Fruit fly (Drosophila melanogaster) whole organism, embryonic: ENCODE data around the gene svr.

Experiments used
- Abd-B ChIP-seq: fragments of 200-800 bp; sonication (Bioruptor generic); optimal IDR thresholded peaks from 2 replicates; lab custom pipeline; 2018; ENCODE audit warnings: missing biosample characterization, mild to moderate bottlenecking, missing genetic modification characterization, moderate library complexity
- B-H1 ChIP-seq: fragments of 200-800 bp; sonication (Bioruptor generic); IDR thresholded peaks from 3 replicates; pipeline ENCODE4 v1.3.6; 2022; ENCODE audit warnings: missing biosample characterization, missing genetic modification characterization
- BEAF-32 ChIP-seq: fragments of 200-800 bp; sonication (Bioruptor generic); optimal IDR thresholded peaks from 3 replicates; lab custom pipeline; 2017; ENCODE audit warnings: missing biosample characterization, missing genetic modification characterization, mild to moderate bottlenecking, moderate library complexity, missing genetic modification reagents
- Bteb2 ChIP-seq: fragments of 200-800 bp; sonication (Bioruptor generic); optimal IDR thresholded peaks from 2 replicates; lab custom pipeline; 2016; ENCODE audit warnings: missing biosample characterization, missing genetic modification characterization
- CG10267 ChIP-seq: fragments of 200-800 bp; sonication (Bioruptor generic); optimal IDR thresholded peaks from 2 replicates; lab custom pipeline; 2018; ENCODE audit warnings: missing biosample characterization, mild to moderate bottlenecking, missing genetic modification characterization, moderate library complexity
- CG12744 ChIP-seq: fragments of 200-800 bp; sonication (Bioruptor generic); optimal IDR thresholded peaks from 2 replicates; lab custom pipeline; 2016; ENCODE audit warnings: missing biosample characterization, missing genetic modification characterization
- CG14710 ChIP-seq: fragments of 200-800 bp; sonication (Bioruptor generic); optimal IDR thresholded peaks from 3 replicates; lab custom pipeline; 2019; ENCODE audit warnings: missing biosample characterization, mild to moderate bottlenecking, missing genetic modification characterization, moderate library complexity
- CG15514 ChIP-seq: fragments of 200-800 bp; sonication (Bioruptor generic); optimal IDR thresholded peaks from 3 replicates; lab custom pipeline; 2017; ENCODE audit warnings: missing biosample characterization, missing genetic modification characterization, mild to moderate bottlenecking, moderate library complexity, missing genetic modification reagents
- CG17385 ChIP-seq: fragments of 200-800 bp; sonication (Bioruptor generic); optimal IDR thresholded peaks from 3 replicates; lab custom pipeline; 2018; ENCODE audit warnings: missing biosample characterization, mild to moderate bottlenecking, missing genetic modification characterization
- CG1792 ChIP-seq: fragments of 200-800 bp; sonication (Bioruptor generic); optimal IDR thresholded peaks from 2 replicates; lab custom pipeline; 2016; ENCODE audit warnings: missing biosample characterization, missing genetic modification characterization
- CG32767 ChIP-seq: fragments of 200-800 bp; sonication (Bioruptor generic); IDR thresholded peaks from 2 replicates; pipeline ENCODE4 v1.3.6; 2022; ENCODE audit warnings: missing biosample characterization, missing genetic modification characterization
- CG3281 ChIP-seq: fragments of 200-800 bp; sonication (Bioruptor generic); optimal IDR thresholded peaks from 3 replicates; lab custom pipeline; 2017; ENCODE audit warnings: missing biosample characterization, mild to moderate bottlenecking, missing genetic modification characterization
- CG6689 ChIP-seq: fragments of 200-800 bp; sonication (Bioruptor generic); IDR thresholded peaks from 2 replicates; pipeline ENCODE4 v1.3.6; 2022; ENCODE audit warnings: missing biosample characterization, missing genetic modification characterization
- CG8924 ChIP-seq: fragments of 200-800 bp; optimal IDR thresholded peaks from 3 replicates; lab custom pipeline; 2019; ENCODE audit warnings: missing biosample characterization, mild to moderate bottlenecking, missing genetic modification characterization, moderate library complexity
- CG9215 ChIP-seq: fragments of 200-800 bp; sonication (Bioruptor generic); IDR thresholded peaks from 2 replicates; pipeline ENCODE4 v1.3.6; 2022; ENCODE audit warnings: missing biosample characterization, missing genetic modification characterization
- CG9437 ChIP-seq: fragments of 200-800 bp; sonication (Bioruptor generic); optimal IDR thresholded peaks from 2 replicates; lab custom pipeline; 2018; ENCODE audit warnings: missing biosample characterization, mild to moderate bottlenecking, missing genetic modification characterization
- CG9876 ChIP-seq: fragments of 200-800 bp; sonication (Bioruptor generic); optimal IDR thresholded peaks from 2 replicates; lab custom pipeline; 2016; ENCODE audit warnings: missing biosample characterization, missing genetic modification characterization
- Dip3 ChIP-seq: fragments of 200-800 bp; sonication (Bioruptor generic); optimal IDR thresholded peaks from 3 replicates; lab custom pipeline; 2016; ENCODE audit warnings: missing biosample characterization, missing genetic modification characterization
- Ets97D ChIP-seq: fragments of 200-800 bp; sonication (Bioruptor generic); optimal IDR thresholded peaks from 3 replicates; lab custom pipeline; 2016; ENCODE audit warnings: missing biosample characterization, missing genetic modification characterization
- H2.0 ChIP-seq: fragments of 200-800 bp; sonication (Bioruptor generic); IDR thresholded peaks from 2 replicates; pipeline ENCODE4 v1.3.6; 2022; ENCODE audit warnings: missing biosample characterization, missing genetic modification characterization
- Max ChIP-seq: fragments of 200-800 bp; sonication (Bioruptor generic); optimal IDR thresholded peaks from 2 replicates; lab custom pipeline; 2016; ENCODE audit warnings: missing biosample characterization, mild to moderate bottlenecking, missing genetic modification characterization
- Pdp1 ChIP-seq, 2 experiments: fragments of 200-800 bp; sonication (Bioruptor generic); optimal IDR thresholded peaks; 3 replicates each; lab custom pipeline; 2016; ENCODE audit warnings: missing biosample characterization in 2 of 2, missing genetic modification characterization in 2 of 2, mild to moderate bottlenecking in 1 of 2, moderate library complexity in 1 of 2
- Side ChIP-seq: fragments of 200-800 bp; sonication (Bioruptor generic); optimal IDR thresholded peaks from 2 replicates; lab custom pipeline; 2016; ENCODE audit warnings: missing biosample characterization, missing genetic modification characterization
- Sin3A ChIP-seq: fragments of >200 bp; optimal IDR thresholded peaks from 2 replicates; lab custom pipeline; 2018
- Tbp ChIP-seq: fragments of >200 bp; optimal IDR thresholded peaks from 2 replicates; lab custom pipeline; 2018; ENCODE audit warnings: missing biosample characterization, missing genetic modification characterization
- Usf ChIP-seq: fragments of 200-800 bp; sonication (Bioruptor generic); optimal IDR thresholded peaks from 2 replicates; lab custom pipeline; 2017; ENCODE audit warnings: missing genotype, missing biosample characterization, missing genetic modification characterization
- Xrp1 ChIP-seq: fragments of 200-800 bp; sonication (Bioruptor generic); IDR thresholded peaks from 2 replicates; pipeline ENCODE4 v1.3.6; 2022; ENCODE audit warnings: missing biosample characterization, missing genetic modification characterization
- ase ChIP-seq: fragments of 200-800 bp; sonication (Bioruptor generic); IDR thresholded peaks from 3 replicates; pipeline ENCODE4 v1.3.6; 2022; ENCODE audit warnings: missing biosample characterization, missing genetic modification characterization
- bab2 ChIP-seq: fragments of 200-800 bp; sonication (Bioruptor generic); optimal IDR thresholded peaks from 2 replicates; lab custom pipeline; 2016; ENCODE audit warnings: missing biosample characterization, missing genetic modification characterization
- dpn ChIP-seq, 2 experiments: fragments of 200-800 bp; sonication (Bioruptor generic); optimal IDR thresholded peaks; 3 replicates each; lab custom pipeline; 2016; ENCODE audit warnings: missing biosample characterization in 2 of 2, missing genetic modification characterization in 2 of 2
- dysf ChIP-seq: fragments of 200-800 bp; sonication (Bioruptor generic); IDR thresholded peaks from 3 replicates; pipeline ENCODE4 v1.3.6; 2022; ENCODE audit warnings: missing biosample characterization, missing genetic modification characterization
- fd102C ChIP-seq: fragments of 200-800 bp; sonication (Bioruptor generic); optimal IDR thresholded peaks from 2 replicates; lab custom pipeline; 2018; ENCODE audit warnings: missing biosample characterization, mild to moderate bottlenecking, missing genetic modification characterization, moderate library complexity
- gce ChIP-seq: fragments of 200-800 bp; sonication (Bioruptor generic); IDR thresholded peaks from 3 replicates; pipeline ENCODE4 v1.3.6; 2022; ENCODE audit warnings: missing biosample characterization, missing genetic modification characterization
- hth ChIP-seq: fragments of >200 bp; optimal IDR thresholded peaks from 2 replicates; lab custom pipeline; 2017; ENCODE audit warnings: inconsistent platforms
- insv ChIP-seq, 2 experiments: fragments of 200-800 bp; sonication (Bioruptor generic); optimal IDR thresholded peaks; 3 replicates each; lab custom pipeline; 2016 to 2018; ENCODE audit warnings: missing biosample characterization in 2 of 2, missing genetic modification characterization in 2 of 2
- kay ChIP-seq: fragments of 200-800 bp; sonication (Bioruptor generic); optimal IDR thresholded peaks from 2 replicates; lab custom pipeline; 2016; ENCODE audit warnings: missing biosample characterization, missing genetic modification characterization
- lov ChIP-seq, 2 experiments: fragments of 200-800 bp in 1 of 2; fragments of >200 bp in 1 of 2; sonication (Bioruptor generic) in 1 of 2; IDR thresholded peaks in 1 of 2; optimal IDR thresholded peaks in 1 of 2; 2 replicates in 1 of 2; 3 replicates in 1 of 2; pipeline versions ENCODE4 v1.3.6 to Lab custom; 2017 to 2022; ENCODE audit warnings: missing biosample characterization in 1 of 2, missing genetic modification characterization in 1 of 2
- mirr ChIP-seq: fragments of 200-800 bp; sonication (Bioruptor generic); optimal IDR thresholded peaks from 3 replicates; lab custom pipeline; 2018; ENCODE audit warnings: missing biosample characterization, mild to moderate bottlenecking, missing genetic modification characterization
- nau ChIP-seq: fragments of 200-800 bp; sonication (Bioruptor generic); optimal IDR thresholded peaks from 3 replicates; lab custom pipeline; 2017; ENCODE audit warnings: missing biosample characterization, mild to moderate bottlenecking, missing genetic modification characterization, missing genetic modification reagents
- org-1 ChIP-seq: fragments of 200-800 bp; sonication (Bioruptor generic); optimal IDR thresholded peaks from 2 replicates; lab custom pipeline; 2017; ENCODE audit warnings: missing biosample characterization, missing genetic modification characterization
- peb ChIP-seq: fragments of 200-800 bp; sonication (Bioruptor generic); IDR thresholded peaks from 2 replicates; pipeline ENCODE4 v1.3.6; 2022; ENCODE audit warnings: missing biosample characterization, missing genetic modification characterization
- pho ChIP-seq: fragments of 200-800 bp; sonication (Bioruptor generic); optimal IDR thresholded peaks from 2 replicates; lab custom pipeline; 2016; ENCODE audit warnings: missing biosample characterization, missing genetic modification characterization
- pros ChIP-seq: fragments of 200-800 bp; sonication (Bioruptor generic); optimal IDR thresholded peaks from 3 replicates; lab custom pipeline; 2019; ENCODE audit warnings: missing biosample characterization, mild to moderate bottlenecking, missing genetic modification characterization, moderate library complexity
- schlank ChIP-seq: fragments of 200-800 bp; sonication (Bioruptor generic); optimal IDR thresholded peaks from 2 replicates; lab custom pipeline; 2018; ENCODE audit warnings: missing biosample characterization, mild to moderate bottlenecking, missing genetic modification characterization
- shn ChIP-seq: fragments of 200-800 bp; sonication (Bioruptor generic); optimal IDR thresholded peaks from 3 replicates; lab custom pipeline; 2016; ENCODE audit warnings: missing biosample characterization, missing genetic modification characterization
- slbo ChIP-seq: fragments of 200-800 bp; sonication (Bioruptor generic); IDR thresholded peaks from 2 replicates; pipeline ENCODE4 v1.3.6; 2022; ENCODE audit warnings: missing biosample characterization, missing genetic modification characterization
- stwl ChIP-seq: fragments of 200-800 bp; sonication (Bioruptor generic); optimal IDR thresholded peaks from 3 replicates; lab custom pipeline; 2018; ENCODE audit warnings: missing biosample characterization, mild to moderate bottlenecking, missing genetic modification characterization, moderate library complexity
- tin ChIP-seq: fragments of 200-800 bp; sonication (Bioruptor generic); optimal IDR thresholded peaks from 3 replicates; lab custom pipeline; 2016; ENCODE audit warnings: missing biosample characterization, missing genetic modification characterization
- twi ChIP-seq: fragments of 200-800 bp; optimal IDR thresholded peaks from 2 replicates; lab custom pipeline; 2019; ENCODE audit warnings: missing biosample characterization, mild to moderate bottlenecking, missing genetic modification characterization, moderate library complexity
- zen ChIP-seq: fragments of 200-800 bp; sonication (Bioruptor generic); optimal IDR thresholded peaks from 3 replicates; lab custom pipeline; 2018; ENCODE audit warnings: missing biosample characterization, mild to moderate bottlenecking, missing genetic modification characterization, moderate library complexity
- zf30C ChIP-seq: fragments of 200-800 bp; sonication (Bioruptor generic); optimal IDR thresholded peaks from 3 replicates; lab custom pipeline; 2018; ENCODE audit warnings: missing biosample characterization, mild to moderate bottlenecking, missing genetic modification characterization

svr gene

DNA sequence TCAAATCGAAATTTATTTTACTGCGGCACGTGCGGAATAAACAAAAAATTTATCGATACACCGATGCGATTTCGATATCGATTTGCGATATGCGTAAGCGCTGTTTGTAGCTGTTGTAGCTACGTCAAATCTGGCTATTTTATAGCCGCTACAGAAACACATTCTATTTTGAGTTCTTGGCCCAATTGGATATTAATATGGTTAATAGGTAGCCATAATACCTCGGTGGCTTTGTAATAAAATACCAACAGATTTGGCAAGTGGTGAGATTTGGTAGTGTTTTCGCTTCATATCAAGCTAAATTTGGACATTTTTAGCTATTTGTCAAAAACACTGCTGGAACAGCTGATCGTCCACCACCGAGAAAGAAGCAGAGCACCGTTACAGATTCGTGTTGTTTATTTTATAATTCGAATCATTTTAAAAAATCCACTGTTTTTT, 8.7 kb upstream of the svr start, which contains the start of the genes CG18273 and CG3156 (continued):
- no peak for TF ChIP-seq CG9215 (GFP tag; lab: Robert Waterston, UW)
- no peak for TF ChIP-seq Side (GFP tag; lab: Kevin White, UChicago)
- TF ChIP-seq stwl (tag; lab: Kevin White, UChicago) = peak; percentile 44
- TF ChIP-seq B-H1 = no peak
- TF ChIP-seq Ets97D (GFP tag; lab: Kevin White, UChicago) = peak; percentile 43
- peak in 1 of 2 experiments; percentile 92 for TF ChIP-seq insv (GFP tag; optimal IDR thresholded peaks at IDR 0.05; lab: Kevin White, UChicago)
- peak; percentile 46 for TF ChIP-seq CG1792
- peak; percentile 35 for TF ChIP-seq Abd-B (GFP tag; lab: Kevin White, UChicago)
- TF ChIP-seq CG9437 (GFP tag; lab: Kevin White, UChicago) = peak; percentile 87
- no peak for TF ChIP-seq fd102C
- no peak for TF ChIP-seq CG9876 (GFP tag; lab: Kevin White, UChicago)
- no peak for TF ChIP-seq zf30C (GFP tag; lab: Kevin White, UChicago)
- TF ChIP-seq tin (GFP tag; lab: Kevin White, UChicago) = no peak
- TF ChIP-seq peb (GFP tag; lab: Robert Waterston, UW) = no peak
- TF ChIP-seq Max (GFP tag; lab: Kevin White, UChicago) = peak; percentile 52
- TF ChIP-seq Dip3 = no peak
- TF ChIP-seq org-1 (GFP tag; lab: Kevin White, UChicago) = no peak
- 0 out of 2 replicates have a peak, but pooled peaks have one; percentile 7 for TF ChIP-seq CG6689 (GFP tag; lab: Robert Waterston, UW)
- no peak for TF ChIP-seq gce (GFP tag; lab: Robert Waterston, UW)
- TF ChIP-seq CG15514 (GFP tag; lab: Kevin White, UChicago) = peak; percentile 69
- TF ChIP-seq slbo (GFP tag; lab: Robert Waterston, UW) = peak; percentile 20; the same call in 1 of the 2 replicates
- peak; percentile 68 for TF ChIP-seq CG14710
- no peak for TF ChIP-seq Usf (GFP tag; lab: Kevin White, UChicago)
- TF ChIP-seq BEAF-32 (GFP tag; lab: Kevin White, UChicago) = peak; percentile 64
- no peak for TF ChIP-seq ase (GFP tag; lab: Robert Waterston, UW)
- no peak for TF ChIP-seq schlank (tag; lab: Kevin White, UChicago)
- TF ChIP-seq pho (GFP tag; lab: Kevin White, UChicago) = peak; percentile 15
- TF ChIP-seq dysf (GFP tag; lab: Robert Waterston, UW) = 0 out of 3 replicates have a peak, but pooled peaks have one; percentile 11
- TF ChIP-seq zen = peak; percentile 40
- TF ChIP-seq CG8924 = peak; percentile 33
- peak; percentile 25 for TF ChIP-seq CG3281
- TF ChIP-seq twi (tag; lab: Kevin White, UChicago) = no peak
- TF ChIP-seq dpn (GFP tag; optimal IDR thresholded peaks at IDR 0.05; lab: Kevin White, UChicago) = peak in 1 of 2 experiments; percentile 5
- TF ChIP-seq lov (optimal IDR thresholded peaks at IDR 0.05; lab: Kevin White, UChicago) = no peak
- TF ChIP-seq lov (GFP tag; IDR thresholded peaks at IDR 0.05; lab: Robert Waterston, UW) = no peak
- TF ChIP-seq CG17385 (GFP tag; lab: Kevin White, UChicago) = peak; percentile 94
- peak; percentile 11 for TF ChIP-seq Bteb2 (GFP tag; lab: Kevin White, UChicago)
- TF ChIP-seq Xrp1 (GFP tag; lab: Robert Waterston, UW) = 0 out of 2 replicates have a peak, but pooled peaks have one; percentile 6
- TF ChIP-seq CG32767 (GFP tag; lab: Robert Waterston, UW) = no peak
- TF ChIP-seq mirr (GFP tag; lab: Kevin White, UChicago) = peak; percentile 1
- TF ChIP-seq Sin3A = peak; percentile 85
- no peak for TF ChIP-seq CG12744 (GFP tag; lab: Kevin White, UChicago)
- TF ChIP-seq H2.0 (GFP tag; lab: Robert Waterston, UW) = no peak
- TF ChIP-seq kay (GFP tag; lab: Kevin White, UChicago) = no peak
- no peak for TF ChIP-seq bab2 (GFP tag; lab: Kevin White, UChicago)
- no peak for TF ChIP-seq pros
- TF ChIP-seq shn (GFP tag; lab: Kevin White, UChicago) = peak; percentile 19
- peak; percentile 55 for TF ChIP-seq Tbp (GFP tag; lab: Kevin White, UChicago)
- no peak for TF ChIP-seq nau (GFP tag; lab: Kevin White, UChicago)
- peak in 1 of 2 experiments; percentile 41 for TF ChIP-seq Pdp1 (GFP tag; optimal IDR thresholded peaks at IDR 0.05; lab: Kevin White, UChicago)
- TF ChIP-seq hth (lab: Kevin White, UChicago) = no peak
- peak; percentile 60 for TF ChIP-seq CG10267 (tag; lab: Kevin White, UChicago)
